Worm (Caenorhabditis elegans) whole organism, early embryonic: ENCODE measurements around the gene hipr-1.

ENCODE experiments used
- B0310.2 ChIP-seq: sonication (generic microtip); optimal IDR thresholded peaks from 2 replicates; lab custom pipeline; 2016; ENCODE audit warnings: mild to moderate bottlenecking, missing genetic modification characterization, missing compliant biosample characterization
- F13C5.2 ChIP-seq: sonication (generic microtip); optimal IDR thresholded peaks from 2 replicates; lab custom pipeline; 2017; ENCODE audit warnings: mild to moderate bottlenecking, missing genetic modification characterization, inconsistent platforms, missing compliant biosample characterization
- aly-1 ChIP-seq: sonication (generic microtip); optimal IDR thresholded peaks from 2 replicates; lab custom pipeline; 2016; ENCODE audit warnings: missing genetic modification characterization, missing compliant biosample characterization
- ama-1 ChIP-seq: fragments of 150-350 bp; optimal IDR thresholded peaks from 2 replicates; lab custom pipeline; 2014
- ceh-13 ChIP-seq: fragments of 200-800 bp; sonication (Bioruptor generic); optimal IDR thresholded peaks from 2 replicates; lab custom pipeline; 2018; ENCODE audit warnings: mild to moderate bottlenecking, missing genetic modification characterization, missing compliant biosample characterization
- ceh-36 ChIP-seq: sonication (generic microtip); optimal IDR thresholded peaks from 2 replicates; lab custom pipeline; 2016; ENCODE audit warnings: missing genetic modification characterization, inconsistent platforms, missing compliant biosample characterization
- ets-7 ChIP-seq: sonication (generic microtip); optimal IDR thresholded peaks from 2 replicates; lab custom pipeline; 2016; ENCODE audit warnings: missing genotype, missing genetic modification characterization, missing compliant biosample characterization
- flt-1 ChIP-seq: fragments of 200-800 bp; sonication (Bioruptor generic); IDR thresholded peaks from 2 replicates; pipeline ENCODE4 v1.3.6; 2022; ENCODE audit warnings: missing genetic modification characterization, missing compliant biosample characterization
- hmbx-1 ChIP-seq: sonication (generic microtip); optimal IDR thresholded peaks from 2 replicates; lab custom pipeline; 2016; ENCODE audit warnings: mild to moderate bottlenecking, missing genetic modification characterization, missing compliant biosample characterization
- hmg-4 ChIP-seq: fragments of 200-800 bp; sonication (Bioruptor generic); optimal IDR thresholded peaks from 2 replicates; lab custom pipeline; 2018; ENCODE audit warnings: mild to moderate bottlenecking, missing genetic modification characterization, missing compliant biosample characterization
- hnd-1 ChIP-seq: sonication (generic microtip); optimal IDR thresholded peaks from 2 replicates; lab custom pipeline; 2016; ENCODE audit warnings: missing genetic modification characterization, missing compliant biosample characterization
- pes-1 ChIP-seq: fragments of 200-800 bp; sonication (Bioruptor generic); IDR thresholded peaks from 2 replicates; pipeline ENCODE4 v1.3.6; 2022; ENCODE audit warnings: missing genetic modification reagents, missing genetic modification characterization, missing compliant biosample characterization
- scrt-1 ChIP-seq: fragments of 200-800 bp; sonication (Bioruptor generic); IDR thresholded peaks from 2 replicates; pipeline ENCODE4 v1.3.6; 2022; ENCODE audit warnings: missing genetic modification characterization, missing compliant biosample characterization
- sea-1 ChIP-seq: fragments of 200-800 bp; sonication (Bioruptor generic); conservative IDR thresholded peaks from 2 replicates; pipeline ENCODE4 v1.3.6; 2022; ENCODE audit warnings: missing genetic modification characterization, missing compliant biosample characterization
- tbx-11 ChIP-seq: fragments of 200-800 bp; sonication (Bioruptor generic); IDR thresholded peaks from 2 replicates; pipeline ENCODE4 v1.3.6; 2022; ENCODE audit warnings: missing genetic modification characterization, missing compliant biosample characterization
- tbx-37 ChIP-seq: fragments of 200-800 bp; sonication (Bioruptor generic); conservative IDR thresholded peaks from 2 replicates; pipeline ENCODE4 v1.3.6; 2022; ENCODE audit warnings: missing genetic modification reagents, missing genetic modification characterization, missing compliant biosample characterization
- tra-4 ChIP-seq: sonication (generic microtip); optimal IDR thresholded peaks from 2 replicates; lab custom pipeline; 2017; ENCODE audit warnings: missing genetic modification characterization, missing compliant biosample characterization

hipr-1 gene

DNA sequence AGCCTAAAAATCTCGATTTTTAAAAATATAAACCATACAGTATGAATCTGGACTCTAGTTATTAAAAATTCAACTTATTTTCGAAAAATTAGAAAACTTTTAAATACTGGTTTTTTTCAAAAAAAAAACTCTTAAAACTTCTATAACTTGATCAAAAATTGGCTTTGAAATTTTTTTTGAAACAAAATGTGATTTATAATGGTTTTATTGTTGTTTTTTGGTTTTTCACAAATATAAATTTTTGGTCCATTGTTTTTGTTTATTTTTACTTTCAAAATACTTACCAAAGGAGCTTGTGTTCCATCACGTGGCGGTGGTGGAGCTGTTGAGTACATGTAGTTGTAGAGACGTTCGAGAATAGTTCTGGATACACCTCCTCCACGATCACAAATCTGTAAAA lies 18.3 kb downstream of the hipr-1 start:
- TF ChIP-seq ceh-13 (GFP tag; lab: Kevin White, UChicago) (no peak), flt-1 (GFP tag; lab: Robert Waterston, UW) (no peak)

- TF ChIP-seq scrt-1 (GFP tag; lab: Robert Waterston, UW) (no peak), flt-1 (GFP tag; lab: Robert Waterston, UW) (no peak), hmbx-1 (tag; lab: Kevin White, UChicago) (no peak), hmg-4 (no peak), hnd-1 (no peak), ceh-36 (no peak), ceh-13 (GFP tag; lab: Kevin White, UChicago) (no peak), ama-1 (no peak), tbx-37 (GFP tag; lab: Robert Waterston, UW) (no peak), ets-7 (tag; lab: Kevin White, UChicago) (no peak), sea-1 (no peak), B0310.2 (no peak), tra-4 (tag; lab: Kevin White, UChicago) (no peak), F13C5.2 (tag; lab: Kevin White, UChicago) (no peak), aly-1 (tag; lab: Kevin White, UChicago) (no peak), tbx-11 (GFP tag; lab: Robert Waterston, UW) (no peak), pes-1 (GFP tag; lab: Robert Waterston, UW) (no peak)
Measured at ce11 chrIII:8739126-8739525, 19.1 kb downstream of the hipr-1 start.

DNA sequence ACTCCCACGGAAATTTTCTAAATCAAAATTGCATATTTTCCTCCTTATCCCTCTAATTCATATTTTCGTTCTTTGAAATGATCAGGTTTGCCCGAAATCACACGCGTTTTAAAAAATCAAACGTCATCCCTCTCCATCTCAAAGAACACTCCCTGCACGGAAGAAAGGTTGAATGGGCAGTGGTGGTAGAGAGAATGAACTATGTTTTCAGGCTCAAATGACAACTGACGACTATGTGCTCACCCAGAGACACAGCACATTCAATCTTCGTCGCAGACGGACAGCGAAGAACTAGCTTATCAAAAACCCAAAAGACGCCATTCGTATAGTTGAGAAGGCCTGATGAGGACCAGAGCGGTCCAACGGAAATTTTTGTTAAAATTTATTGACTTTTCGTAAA lies 19.8 kb downstream of the hipr-1 start:
- TF ChIP-seq hmbx-1 (tag; lab: Kevin White, UChicago) (no peak), ama-1 (no peak), sea-1 (no peak), tbx-37 (GFP tag; lab: Robert Waterston, UW) (no peak), F13C5.2 (tag; lab: Kevin White, UChicago) (no peak)

ce11 chrIII:8741276-8741860 lies 21.4 kb downstream of the hipr-1 start, which contains the start of gene pdhk-2:
pdhk-2 (minus strand) TSS chrIII:8741412.
- TF ChIP-seq B0310.2 (no peak), ama-1 (no peak), tra-4 (tag; lab: Kevin White, UChicago) (no peak), pes-1 (GFP tag; lab: Robert Waterston, UW) (peak; percentile 68; the same call in 1 of the 2 replicates), hmbx-1 (tag; lab: Kevin White, UChicago) (no peak), hnd-1 (peak; percentile 11), tbx-11 (GFP tag; lab: Robert Waterston, UW) (0 out of 2 replicates have a peak, but pooled peaks have one; percentile 54), ets-7 (tag; lab: Kevin White, UChicago) (peak; percentile 52), scrt-1 (GFP tag; lab: Robert Waterston, UW) (peak; percentile 70; the same call in 1 of the 2 replicates), flt-1 (GFP tag; lab: Robert Waterston, UW) (peak; percentile 63), ceh-36 (no peak), tbx-37 (GFP tag; lab: Robert Waterston, UW) (peak; percentile 63), F13C5.2 (tag; lab: Kevin White, UChicago) (peak; percentile 93), hmg-4 (no peak), ceh-13 (GFP tag; lab: Kevin White, UChicago) (no peak), aly-1 (tag; lab: Kevin White, UChicago) (peak; percentile 58), sea-1 (peak; percentile 30; the same call in 1 of the 2 replicates)

ce11 chrIII:8741955-8742354 lies 22.0 kb downstream of the hipr-1 start:
- TF ChIP-seq sea-1 (no peak), B0310.2 (no peak), ama-1 (no peak), tra-4 (tag; lab: Kevin White, UChicago) (no peak), tbx-11 (GFP tag; lab: Robert Waterston, UW) (no peak), hnd-1 (no peak), hmbx-1 (tag; lab: Kevin White, UChicago) (no peak), scrt-1 (GFP tag; lab: Robert Waterston, UW) (no peak), pes-1 (GFP tag; lab: Robert Waterston, UW) (no peak), aly-1 (tag; lab: Kevin White, UChicago) (no peak), tbx-37 (GFP tag; lab: Robert Waterston, UW) (no peak), flt-1 (GFP tag; lab: Robert Waterston, UW) (no peak), ets-7 (tag; lab: Kevin White, UChicago) (no peak), ceh-36 (no peak), F13C5.2 (tag; lab: Kevin White, UChicago) (no peak), hmg-4 (no peak), ceh-13 (GFP tag; lab: Kevin White, UChicago) (no peak)

ce11 chrIII:8742584-8742983 lies 22.6 kb downstream of the hipr-1 start:
- TF ChIP-seq ceh-36: no peak
- no peak for TF ChIP-seq F13C5.2 (tag; lab: Kevin White, UChicago)
- no peak for TF ChIP-seq sea-1
- no peak for TF ChIP-seq hmbx-1 (tag; lab: Kevin White, UChicago)
- TF ChIP-seq flt-1 (GFP tag; lab: Robert Waterston, UW): no peak
- TF ChIP-seq hmg-4: no peak
- no peak for TF ChIP-seq pes-1 (GFP tag; lab: Robert Waterston, UW)
- no peak for TF ChIP-seq ets-7 (tag; lab: Kevin White, UChicago)
- no peak for TF ChIP-seq tra-4 (tag; lab: Kevin White, UChicago)
- TF ChIP-seq tbx-37 (GFP tag; lab: Robert Waterston, UW): no peak
- no peak for TF ChIP-seq aly-1 (tag; lab: Kevin White, UChicago)
- TF ChIP-seq hnd-1: no peak
- TF ChIP-seq ama-1: no peak
- TF ChIP-seq tbx-11 (GFP tag; lab: Robert Waterston, UW): no peak

ce11 chrIII:8743796-8744404 lies 23.9 kb downstream of the hipr-1 start, which contains the start of gene ZK370.6:
ZK370.6 (minus strand) TSS chrIII:8743846.
- TF ChIP-seq tbx-11 (GFP tag; lab: Robert Waterston, UW) (no peak), flt-1 (GFP tag; lab: Robert Waterston, UW) (no peak), hmg-4 (no peak), pes-1 (GFP tag; lab: Robert Waterston, UW) (no peak), F13C5.2 (tag; lab: Kevin White, UChicago) (no peak), tbx-37 (GFP tag; lab: Robert Waterston, UW) (no peak), scrt-1 (GFP tag; lab: Robert Waterston, UW) (no peak), aly-1 (tag; lab: Kevin White, UChicago) (no peak)
